Worm (Caenorhabditis elegans) whole organism, young adult: ENCODE results near the gene R151.8.

Experiments used
- B0019.2 ChIP-seq: fragments of 200-800 bp; sonication (Bioruptor generic); conservative IDR thresholded peaks from 2 replicates; pipeline ENCODE4 v1.3.6; 2022; ENCODE audit warnings: missing genetic modification reagents, missing genetic modification characterization, missing compliant biosample characterization
- ama-1 ChIP-seq, 3 experiments: fragments of 150-350 bp in 1 of 3; sonication (generic microtip) in 2 of 3; optimal IDR thresholded peaks; 2 replicates each; lab custom pipeline; 2014 to 2018; ENCODE audit warnings: missing biosample characterization in 2 of 3, missing genetic modification characterization in 2 of 3, missing genetic modification reagents in 2 of 3
- hrde-1 ChIP-seq: sonication (generic microtip); optimal IDR thresholded peaks from 2 replicates; lab custom pipeline; 2016; ENCODE audit warnings: missing genetic modification characterization, mild to moderate bottlenecking, missing compliant biosample characterization, moderate library complexity, missing genotype, missing genetic modification reagents, borderline replicate concordance
- madf-8 ChIP-seq: fragments of 200-800 bp; sonication (Bioruptor generic); conservative IDR thresholded peaks from 2 replicates; pipeline ENCODE4 v1.3.6; 2022; ENCODE audit warnings: missing genetic modification reagents, missing genetic modification characterization, missing compliant biosample characterization
- mcd-1 ChIP-seq: fragments of 200-800 bp; sonication (Bioruptor generic); IDR thresholded peaks from 2 replicates; pipeline ENCODE4 v1.3.6; 2022; ENCODE audit warnings: missing genetic modification reagents, missing genetic modification characterization, missing compliant biosample characterization
- nhr-90 ChIP-seq: sonication (generic microtip); optimal IDR thresholded peaks from 2 replicates; lab custom pipeline; 2016; ENCODE audit warnings: missing genotype, mild to moderate bottlenecking, missing genetic modification characterization, missing compliant biosample characterization
- snpc-4 ChIP-seq, 5 experiments: fragments of 150-350 bp in 1 of 5; sonication (generic microtip) in 4 of 5; optimal IDR thresholded peaks; 2 replicates each; lab custom pipeline; 2014 to 2018; ENCODE audit warnings: missing genetic modification characterization in 5 of 5, missing biosample characterization in 3 of 5, antibody characterized with exemption in 2 of 5, mild to moderate bottlenecking in 2 of 5, missing compliant biosample characterization in 2 of 5, missing genotype in 2 of 5, moderate library complexity in 2 of 5, missing genetic modification reagents in 1 of 5
- tlf-1 ChIP-seq: fragments of 200-800 bp; sonication (Bioruptor generic); optimal IDR thresholded peaks from 2 replicates; lab custom pipeline; 2018; ENCODE audit warnings: mild to moderate bottlenecking, missing genetic modification characterization, missing compliant biosample characterization

DNA sequence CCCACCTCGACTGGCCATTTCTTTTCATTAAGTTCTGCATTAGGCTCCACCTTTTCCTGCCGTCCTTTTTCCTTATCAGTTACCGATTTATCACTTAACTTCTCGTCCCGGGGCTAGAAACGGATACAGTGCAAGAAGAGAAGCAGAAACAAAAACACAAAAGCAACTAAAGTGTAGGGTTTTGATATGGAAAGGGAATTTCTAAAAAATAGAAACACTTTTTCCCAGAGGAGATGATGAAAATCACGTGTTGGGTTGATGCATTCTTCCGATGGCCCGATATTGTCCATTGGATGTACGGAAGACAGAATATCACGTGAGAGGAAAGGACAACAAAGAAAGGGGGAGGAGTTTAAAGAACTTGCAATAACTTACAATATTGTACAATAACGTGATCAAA lies 43.2 kb upstream of the R151.8 start:
- TF ChIP-seq ama-1 (optimal IDR thresholded peaks at IDR 0.05; lab: Kevin White, UChicago) (no peak), ama-1 (GFP tag; optimal IDR thresholded peaks at IDR 0.05; lab: Kevin White, UChicago) (no peak), snpc-4 (GFP tag; optimal IDR thresholded peaks at IDR 0.05; lab: Kevin White, UChicago) (no peak), snpc-4 (tag; optimal IDR thresholded peaks at IDR 0.05; lab: Kevin White, UChicago) (no peak), hrde-1 (no peak), madf-8 (no peak), tlf-1 (GFP tag; lab: Kevin White, UChicago) (no peak), nhr-90 (peak; percentile 8), mcd-1 (GFP tag; lab: Robert Waterston, UW) (0 out of 2 replicates have a peak, but pooled peaks have one; percentile 19), B0019.2 (GFP tag; lab: Robert Waterston, UW) (no peak)
